Worm (Caenorhabditis elegans) whole organism, late embryonic: ENCODE data around the gene ceh-84.
"Not testable (repeated sequence)": the region's sequence is repeated elsewhere in the genome, so short reads cannot be mapped to it uniquely, and the experiment has no call there.

Experiments
- C08G9.2 ChIP-seq: sonication (generic microtip); optimal IDR thresholded peaks from 2 replicates; lab custom pipeline; 2016; ENCODE audit warnings: mild to moderate bottlenecking, missing genetic modification characterization, moderate library complexity, missing compliant biosample characterization
- K02D7.2 ChIP-seq: sonication (generic microtip); optimal IDR thresholded peaks from 2 replicates; lab custom pipeline; 2017; ENCODE audit warnings: mild to moderate bottlenecking, missing genetic modification characterization, missing compliant biosample characterization
- ama-1 ChIP-seq: fragments of 150-350 bp; optimal IDR thresholded peaks from 2 replicates; lab custom pipeline; 2014
- che-1 ChIP-seq: sonication (generic microtip); optimal IDR thresholded peaks from 2 replicates; lab custom pipeline; 2016; ENCODE audit warnings: mild to moderate bottlenecking, missing genetic modification characterization, missing compliant biosample characterization
- eyg-1 ChIP-seq: sonication (generic microtip); optimal IDR thresholded peaks from 2 replicates; lab custom pipeline; 2016; ENCODE audit warnings: missing genotype, missing genetic modification characterization, missing compliant biosample characterization
- fkh-10 ChIP-seq: fragments of 150-350 bp; optimal IDR thresholded peaks from 2 replicates; lab custom pipeline; 2014; ENCODE audit warnings: missing biosample characterization, missing genetic modification reagents, missing genetic modification characterization
- fkh-6 ChIP-seq: sonication (generic microtip); optimal IDR thresholded peaks from 2 replicates; lab custom pipeline; 2016; ENCODE audit warnings: missing genetic modification characterization, missing compliant biosample characterization
- madf-2 ChIP-seq: sonication (generic microtip); optimal IDR thresholded peaks from 2 replicates; lab custom pipeline; 2017; ENCODE audit warnings: missing genetic modification characterization, missing compliant biosample characterization
- nfya-1 ChIP-seq: sonication (generic microtip); optimal IDR thresholded peaks from 2 replicates; lab custom pipeline; 2017; ENCODE audit warnings: missing genetic modification characterization, mild to moderate bottlenecking, missing compliant biosample characterization, antibody characterized with exemption, moderate library complexity
- npax-4 ChIP-seq: sonication (generic microtip); optimal IDR thresholded peaks from 2 replicates; lab custom pipeline; 2016; ENCODE audit warnings: missing genetic modification characterization, missing compliant biosample characterization
- pqm-1 ChIP-seq: sonication (generic microtip); optimal IDR thresholded peaks from 2 replicates; lab custom pipeline; 2016; ENCODE audit warnings: missing genetic modification characterization, missing compliant biosample characterization
- tbx-2 ChIP-seq: sonication (generic microtip); optimal IDR thresholded peaks from 2 replicates; lab custom pipeline; 2016; ENCODE audit warnings: missing genetic modification characterization, missing compliant biosample characterization
- unc-55 ChIP-seq: sonication (generic microtip); optimal IDR thresholded peaks from 2 replicates; lab custom pipeline; 2017; ENCODE audit warnings: missing biosample characterization, missing genetic modification reagents, missing genetic modification characterization

DNA sequence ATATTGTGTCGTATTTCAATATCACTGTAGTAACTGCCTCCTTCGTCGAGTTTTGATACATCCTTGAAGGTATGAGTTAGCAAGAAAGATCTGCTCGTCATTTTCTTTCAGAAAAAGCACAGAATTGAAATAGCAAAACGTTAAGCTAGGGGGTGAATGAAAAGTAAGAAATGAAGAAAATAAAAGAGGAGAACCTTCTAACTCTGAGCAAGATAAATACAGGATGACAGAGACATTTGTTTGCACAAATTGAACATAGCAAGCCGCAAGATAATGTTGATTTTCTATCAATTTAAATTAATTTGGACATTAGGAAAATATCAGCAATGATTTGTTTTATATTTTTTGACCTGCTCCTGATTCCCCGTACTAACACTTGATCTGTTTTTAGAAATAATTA lies 45.1 kb downstream of the ceh-84 start, which contains the start of gene math-49:
- TF ChIP-seq tbx-2; eyg-1 (tag; lab: Kevin White, UChicago); npax-4 (tag; lab: Kevin White, UChicago); pqm-1 (tag; lab: Kevin White, UChicago); K02D7.2 (tag; lab: Kevin White, UChicago); fkh-10; nfya-1; ama-1 (lab: Kevin White, UChicago); fkh-6; che-1 (tag; lab: Kevin White, UChicago); madf-2 (tag; lab: Kevin White, UChicago); C08G9.2 (tag; lab: Kevin White, UChicago); unc-55: not testable (repeated sequence)
